Fruit fly (Drosophila melanogaster): ENCODE data around the gene mRpL19.
A peak's percentile ranks its signal among the peaks of the same experiment; 100 is the strongest.

Gene mRpL19

DNA sequence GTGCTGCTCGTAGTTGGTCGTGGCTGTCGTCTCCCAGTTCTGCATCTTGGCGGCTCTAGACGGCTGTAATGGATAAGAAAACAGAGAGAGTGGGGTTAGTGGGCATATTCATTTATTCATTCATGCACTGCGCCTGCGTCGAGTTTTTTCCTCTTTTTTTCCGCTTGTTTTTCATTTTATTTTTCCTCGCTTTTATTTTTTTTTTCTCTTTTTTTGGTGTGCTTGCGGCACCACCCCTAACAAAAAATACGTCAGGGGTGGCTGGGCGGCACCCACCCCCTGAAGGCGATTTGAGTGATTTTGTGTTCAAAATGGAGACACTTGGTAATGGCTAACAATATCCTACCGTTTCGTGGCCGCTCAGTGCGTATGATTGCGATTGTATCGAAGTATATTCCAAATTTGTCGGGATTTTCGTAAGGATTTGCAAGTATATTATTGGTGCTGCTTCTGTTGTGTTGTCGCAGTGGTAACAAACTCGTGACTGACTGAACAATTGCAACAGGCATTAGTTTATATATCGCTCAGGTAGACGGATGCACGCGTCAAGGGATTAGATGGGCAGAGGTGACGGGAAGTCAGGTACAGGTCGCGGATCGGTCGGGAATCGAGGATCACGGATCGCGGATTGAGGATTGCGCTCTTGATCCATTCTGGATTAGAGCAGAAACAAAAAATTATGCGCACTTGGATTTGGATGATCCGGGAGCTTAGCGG, 20.4 kb downstream of the mRpL19 start (continued):
- no peak for TF ChIP-seq Smox (GFP tag; optimal IDR thresholded peaks at IDR 0.05)
- no peak for TF ChIP-seq Ets21C (GFP tag; optimal IDR thresholded peaks at IDR 0.05)
- peak; percentile 35 for TF ChIP-seq CG8319 (GFP tag; optimal IDR thresholded peaks at IDR 0.05)
- no peak for TF ChIP-seq Hr39 (GFP tag; optimal IDR thresholded peaks at IDR 0.05)
- peak; percentile 19 for TF ChIP-seq CG4318 (GFP tag; optimal IDR thresholded peaks at IDR 0.05)
- peak; percentile 32 for TF ChIP-seq topi (GFP tag; optimal IDR thresholded peaks at IDR 0.05)
- peak; percentile 80 for TF ChIP-seq CG3919 (GFP tag; optimal IDR thresholded peaks at IDR 0.05)
- TF ChIP-seq CG1621 (tag; optimal IDR thresholded peaks at IDR 0.05), result no peak
- TF ChIP-seq spab (GFP tag; optimal IDR thresholded peaks at IDR 0.05), result peak; percentile 88
- TF ChIP-seq Hr38 (GFP tag; optimal IDR thresholded peaks at IDR 0.05), result no peak
- peak; percentile 67 for TF ChIP-seq Sox102F (GFP tag; optimal IDR thresholded peaks at IDR 0.05)
- TF ChIP-seq fd59A (GFP tag; optimal IDR thresholded peaks at IDR 0.05), result peak; percentile 42
- peak; percentile 16 for TF ChIP-seq CG6792 (GFP tag; optimal IDR thresholded peaks at IDR 0.05)
- TF ChIP-seq Sox15 (GFP tag; optimal IDR thresholded peaks at IDR 0.05), result no peak
- peak; percentile 64 for TF ChIP-seq OdsH (GFP tag; optimal IDR thresholded peaks at IDR 0.05)
- TF ChIP-seq Met (GFP tag; optimal IDR thresholded peaks at IDR 0.05), result peak; percentile 52
- no peak for TF ChIP-seq Blimp-1 (GFP tag; optimal IDR thresholded peaks at IDR 0.05)
- peak; percentile 69 for TF ChIP-seq CG32006 (GFP tag; optimal IDR thresholded peaks at IDR 0.05)
- TF ChIP-seq esn (GFP tag; optimal IDR thresholded peaks at IDR 0.05), result no peak
- peak; percentile 91 for TF ChIP-seq CG15336 (GFP tag; IDR thresholded peaks at IDR 0.05)

DNA sequence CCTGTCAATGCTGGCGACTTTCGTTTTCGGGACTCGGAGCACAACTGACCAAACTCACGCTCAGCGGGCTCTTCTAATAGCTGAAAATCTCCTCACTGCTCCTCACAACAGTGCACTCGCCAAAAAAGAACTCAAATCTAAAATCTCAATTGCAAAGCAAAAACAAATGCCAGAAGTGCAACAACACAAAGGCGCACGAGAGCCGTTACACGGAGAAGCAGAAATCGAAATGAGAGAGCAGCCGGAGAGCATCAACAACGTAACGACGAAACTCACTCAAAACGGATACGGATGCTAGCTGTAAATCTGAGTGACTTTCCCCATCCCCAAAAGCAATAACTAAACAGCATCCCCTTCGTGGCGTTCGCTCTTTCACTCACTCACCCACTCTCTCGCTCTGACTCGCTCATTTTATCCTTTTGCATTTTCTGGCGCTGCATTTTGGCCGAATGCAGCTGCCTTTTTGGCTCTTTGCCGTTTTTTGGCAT, 23.9 kb downstream of the mRpL19 start, which contains the start of gene hb:
hb (minus strand) TSS at position 51 of the 488 bp plus-strand sequence.
- TF ChIP-seq Eip78C (GFP tag), result no peak
- no peak for TF ChIP-seq CG8632 (GFP tag; optimal IDR thresholded peaks at IDR 0.05)
- TF ChIP-seq CG10669 (GFP tag; optimal IDR thresholded peaks at IDR 0.05), result no peak
- no peak for TF ChIP-seq Eip93F (GFP tag; optimal IDR thresholded peaks at IDR 0.05)
- no peak for TF ChIP-seq esn (GFP tag; optimal IDR thresholded peaks at IDR 0.05)
- TF ChIP-seq eg (GFP tag; IDR thresholded peaks at IDR 0.05), result no peak
- no peak for TF ChIP-seq CG32006 (GFP tag; optimal IDR thresholded peaks at IDR 0.05)
- no peak for TF ChIP-seq spab (GFP tag; optimal IDR thresholded peaks at IDR 0.05)
- no peak for TF ChIP-seq CG6854 (GFP tag; optimal IDR thresholded peaks at IDR 0.05)
- no peak for TF ChIP-seq CG11294 (GFP tag; IDR thresholded peaks at IDR 0.05)
- no peak for TF ChIP-seq Gug (GFP tag; IDR thresholded peaks at IDR 0.05)
- TF ChIP-seq CG34406 (GFP tag; optimal IDR thresholded peaks at IDR 0.05), result no peak
- TF ChIP-seq CG3032 (tag; optimal IDR thresholded peaks at IDR 0.05), result no peak

DNA sequence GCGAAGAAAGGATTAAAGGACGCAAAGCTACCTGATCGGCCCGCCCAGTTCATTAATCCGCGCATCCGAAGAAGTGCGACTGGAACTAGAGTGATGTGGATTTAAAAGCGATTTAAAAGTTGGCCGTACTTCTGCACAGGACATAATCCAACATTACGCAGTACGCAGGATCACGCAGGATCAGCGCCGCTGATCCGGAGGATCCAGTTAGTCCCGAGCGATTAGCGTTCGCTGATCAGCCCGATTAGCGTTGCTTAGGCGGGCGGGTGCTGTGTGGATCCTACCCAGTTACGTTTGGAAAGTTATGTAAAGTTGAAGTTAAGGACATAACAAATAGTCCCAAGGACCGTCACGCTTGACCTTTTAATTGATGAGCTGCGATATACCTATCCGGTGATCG, 25.3 kb downstream of the mRpL19 start:
- TF ChIP-seq CG6276 (GFP tag; optimal IDR thresholded peaks at IDR 0.05) (no peak), CG3919 (GFP tag; optimal IDR thresholded peaks at IDR 0.05) (no peak), CG31627 (GFP tag; optimal IDR thresholded peaks at IDR 0.05) (no peak), spab (GFP tag; optimal IDR thresholded peaks at IDR 0.05) (no peak), fd59A (GFP tag; optimal IDR thresholded peaks at IDR 0.05) (no peak), Met (GFP tag; optimal IDR thresholded peaks at IDR 0.05) (no peak), CG34406 (GFP tag; optimal IDR thresholded peaks at IDR 0.05) (no peak), Hr4 (GFP tag; optimal IDR thresholded peaks at IDR 0.05) (no peak), Smox (GFP tag; optimal IDR thresholded peaks at IDR 0.05) (no peak), CG4318 (GFP tag; optimal IDR thresholded peaks at IDR 0.05) (no peak)

DNA sequence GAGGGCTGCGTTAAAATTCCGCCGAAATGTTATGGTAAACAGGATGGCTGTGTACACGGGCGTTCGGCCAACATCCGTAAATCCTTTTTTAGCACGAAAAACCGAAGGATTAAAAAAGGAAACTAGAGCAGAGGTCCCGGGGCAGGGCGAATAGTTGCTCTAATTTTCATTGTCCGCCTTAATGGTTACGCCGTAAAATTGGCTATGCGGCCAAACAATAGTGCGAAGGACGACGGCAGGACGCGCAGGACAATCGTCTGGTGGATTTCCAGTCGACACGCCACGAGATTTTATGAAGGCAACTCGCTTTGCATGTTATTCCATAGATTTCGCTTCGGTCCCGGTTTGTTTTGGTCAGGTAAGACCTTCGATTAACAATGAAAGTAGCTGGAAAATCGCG, 26.8 kb downstream of the mRpL19 start:
- TF ChIP-seq CG32006 (GFP tag; optimal IDR thresholded peaks at IDR 0.05) (no peak), CG31627 (GFP tag; optimal IDR thresholded peaks at IDR 0.05) (no peak), CG3919 (GFP tag; optimal IDR thresholded peaks at IDR 0.05) (no peak), dac (GFP tag; optimal IDR thresholded peaks at IDR 0.05) (no peak), Met (GFP tag; optimal IDR thresholded peaks at IDR 0.05) (no peak), fd85E (GFP tag; optimal IDR thresholded peaks at IDR 0.05) (no peak), CG15336 (GFP tag; IDR thresholded peaks at IDR 0.05) (no peak), Sox102F (GFP tag; optimal IDR thresholded peaks at IDR 0.05) (no peak), CG11762 (GFP tag; optimal IDR thresholded peaks at IDR 0.05; ENCODE audit: insufficient read depth) (no peak), CG6163 (GFP tag; IDR thresholded peaks at IDR 0.05) (no peak), fkh (GFP tag; optimal IDR thresholded peaks at IDR 0.05) (no peak), Hr39 (GFP tag; optimal IDR thresholded peaks at IDR 0.05) (no peak), Lpt (GFP tag; optimal IDR thresholded peaks at IDR 0.05) (no peak)

Data from whole organism, prepupa.